Fruit fly (Drosophila melanogaster) whole organism, embryonic: Measurements from ENCODE around the gene CG16865.

Experiments used
- CG10431 ChIP-seq: fragments of 200-800 bp; sonication (Bioruptor generic); optimal IDR thresholded peaks from 3 replicates; lab custom pipeline; 2018; ENCODE audit warnings: missing biosample characterization, mild to moderate bottlenecking, missing genetic modification characterization
- CG12391 ChIP-seq: fragments of 200-800 bp; sonication (Bioruptor generic); optimal IDR thresholded peaks from 3 replicates; lab custom pipeline; 2018; ENCODE audit warnings: missing biosample characterization, mild to moderate bottlenecking, missing genetic modification characterization, moderate library complexity
- CG15011 ChIP-seq: fragments of 200-800 bp; sonication (Bioruptor generic); optimal IDR thresholded peaks from 3 replicates; lab custom pipeline; 2018; ENCODE audit warnings: missing biosample characterization, mild to moderate bottlenecking, missing genetic modification characterization
- CG15601 ChIP-seq: fragments of 200-800 bp; sonication (Bioruptor generic); optimal IDR thresholded peaks from 3 replicates; lab custom pipeline; 2019; ENCODE audit warnings: missing biosample characterization, mild to moderate bottlenecking, missing genetic modification characterization, moderate library complexity
- CG17612 ChIP-seq: fragments of 200-800 bp; sonication (Bioruptor generic); IDR thresholded peaks from 2 replicates; pipeline ENCODE4 v1.3.6; 2022; ENCODE audit warnings: missing biosample characterization, missing genetic modification characterization
- CG1832 ChIP-seq: fragments of 200-800 bp; sonication (Bioruptor generic); optimal IDR thresholded peaks from 2 replicates; lab custom pipeline; 2017; ENCODE audit warnings: missing biosample characterization, mild to moderate bottlenecking, missing genetic modification characterization, inconsistent platforms
- CG2120 ChIP-seq: fragments of 200-800 bp; sonication (Bioruptor generic); optimal IDR thresholded peaks from 3 replicates; lab custom pipeline; 2016; ENCODE audit warnings: missing biosample characterization, missing genetic modification characterization
- CG32532 ChIP-seq: fragments of 200-800 bp; sonication (Bioruptor generic); IDR thresholded peaks from 2 replicates; pipeline ENCODE4 v1.3.6; 2022; ENCODE audit warnings: missing biosample characterization, missing genetic modification characterization
- CG3281 ChIP-seq: fragments of 200-800 bp; sonication (Bioruptor generic); optimal IDR thresholded peaks from 3 replicates; lab custom pipeline; 2017; ENCODE audit warnings: missing biosample characterization, mild to moderate bottlenecking, missing genetic modification characterization
- CG6765 ChIP-seq: fragments of 200-800 bp; sonication (Bioruptor generic); optimal IDR thresholded peaks from 3 replicates; lab custom pipeline; 2017; ENCODE audit warnings: missing biosample characterization, mild to moderate bottlenecking, missing genetic modification characterization
- CG7271 ChIP-seq: fragments of 200-800 bp; sonication (Bioruptor generic); optimal IDR thresholded peaks from 2 replicates; lab custom pipeline; 2018; ENCODE audit warnings: missing biosample characterization, mild to moderate bottlenecking, missing genetic modification characterization, moderate library complexity
- CG7839 ChIP-seq: fragments of 200-800 bp; sonication (Bioruptor generic); optimal IDR thresholded peaks from 3 replicates; lab custom pipeline; 2018; ENCODE audit warnings: missing biosample characterization, mild to moderate bottlenecking, missing genetic modification characterization, moderate library complexity
- CG7987 ChIP-seq: fragments of 200-800 bp; sonication (Bioruptor generic); optimal IDR thresholded peaks from 2 replicates; lab custom pipeline; 2018; ENCODE audit warnings: missing biosample characterization, mild to moderate bottlenecking, missing genetic modification characterization, moderate library complexity
- CG9215 ChIP-seq: fragments of 200-800 bp; sonication (Bioruptor generic); IDR thresholded peaks from 2 replicates; pipeline ENCODE4 v1.3.6; 2022; ENCODE audit warnings: missing biosample characterization, missing genetic modification characterization
- D ChIP-seq, 2 experiments: fragments of 200-800 bp in 1 of 2; fragments of >200 bp in 1 of 2; sonication (Bioruptor generic) in 1 of 2; optimal IDR thresholded peaks; 2 replicates in 1 of 2; 3 replicates in 1 of 2; lab custom pipeline; 2017; ENCODE audit warnings: mild to moderate bottlenecking in 1 of 2, missing biosample characterization in 1 of 2, missing genetic modification characterization in 1 of 2, missing genetic modification reagents in 1 of 2
- Deaf1 ChIP-seq: fragments of 200-800 bp; optimal IDR thresholded peaks from 3 replicates; lab custom pipeline; 2019; ENCODE audit warnings: missing biosample characterization, mild to moderate bottlenecking, missing genetic modification characterization, moderate library complexity
- Elba2 ChIP-seq: fragments of 200-800 bp; sonication (Bioruptor generic); optimal IDR thresholded peaks from 3 replicates; lab custom pipeline; 2016; ENCODE audit warnings: missing biosample characterization, missing genetic modification characterization
- Ets97D ChIP-seq: fragments of 200-800 bp; sonication (Bioruptor generic); optimal IDR thresholded peaks from 3 replicates; lab custom pipeline; 2016; ENCODE audit warnings: missing biosample characterization, missing genetic modification characterization
- Fer3 ChIP-seq: fragments of 200-800 bp; sonication (Bioruptor generic); optimal IDR thresholded peaks from 2 replicates; lab custom pipeline; 2018; ENCODE audit warnings: missing biosample characterization, mild to moderate bottlenecking, missing genetic modification characterization, moderate library complexity
- Hmr ChIP-seq: fragments of 200-800 bp; sonication (Bioruptor generic); optimal IDR thresholded peaks from 3 replicates; lab custom pipeline; 2017; ENCODE audit warnings: mild to moderate bottlenecking, missing biosample characterization, missing genetic modification reagents, missing genetic modification characterization
- Hr39 ChIP-seq: fragments of >200 bp; optimal IDR thresholded peaks from 2 replicates; lab custom pipeline; 2017
- Hr51 ChIP-seq, 2 experiments: fragments of 200-800 bp; sonication (Bioruptor generic); optimal IDR thresholded peaks; 2 replicates in 1 of 2; 3 replicates in 1 of 2; lab custom pipeline; 2016 to 2018; ENCODE audit warnings: missing biosample characterization in 2 of 2, missing genetic modification characterization in 2 of 2, mild to moderate bottlenecking in 1 of 2, moderate library complexity in 1 of 2
- Med ChIP-seq: fragments of 200-800 bp; sonication (Bioruptor generic); peaks from one replicate; lab custom pipeline; 2016; ENCODE audit warnings: missing biosample characterization, missing genetic modification characterization, mild to moderate bottlenecking, inconsistent platforms, moderate library complexity
- Rx ChIP-seq: fragments of 200-800 bp; sonication (Bioruptor generic); IDR thresholded peaks from 2 replicates; pipeline ENCODE4 v1.3.6; 2022; ENCODE audit warnings: missing biosample characterization, missing genetic modification characterization
- Sin3A ChIP-seq: fragments of >200 bp; optimal IDR thresholded peaks from 2 replicates; lab custom pipeline; 2018
- Trl ChIP-seq, 3 experiments: fragments of >200 bp in 2 of 3; fragments of 200-800 bp in 1 of 3; sonication (Bioruptor generic) in 1 of 3; optimal IDR thresholded peaks; 2 replicates in 1 of 3; 3 replicates in 2 of 3; lab custom pipeline; 2016 to 2017; ENCODE audit warnings: missing biosample characterization in 1 of 3, missing genetic modification characterization in 1 of 3
- ase ChIP-seq: fragments of 200-800 bp; sonication (Bioruptor generic); IDR thresholded peaks from 3 replicates; pipeline ENCODE4 v1.3.6; 2022; ENCODE audit warnings: missing biosample characterization, missing genetic modification characterization
- ato ChIP-seq: fragments of 200-800 bp; sonication (Bioruptor generic); IDR thresholded peaks from 2 replicates; pipeline ENCODE4 v1.3.6; 2022; ENCODE audit warnings: missing biosample characterization, missing genetic modification characterization; ENCODE audit not compliant: partially characterized antibody
- cas ChIP-seq: fragments of 200-800 bp; sonication (Bioruptor generic); IDR thresholded peaks from 2 replicates; pipeline ENCODE4 v1.3.6; 2022; ENCODE audit warnings: missing biosample characterization, missing genetic modification characterization
- corto ChIP-seq: fragments of 200-800 bp; sonication (Bioruptor generic); optimal IDR thresholded peaks from 2 replicates; lab custom pipeline; 2016; ENCODE audit warnings: missing biosample characterization, mild to moderate bottlenecking, missing genetic modification characterization, moderate library complexity
- cwo ChIP-seq: fragments of 200-800 bp; sonication (Bioruptor generic); optimal IDR thresholded peaks from 3 replicates; lab custom pipeline; 2017; ENCODE audit warnings: missing biosample characterization, missing genetic modification characterization, mild to moderate bottlenecking, moderate library complexity, missing genetic modification reagents
- danr ChIP-seq: fragments of 200-800 bp; sonication (Bioruptor generic); IDR thresholded peaks from 2 replicates; pipeline ENCODE4 v1.3.6; 2022; ENCODE audit warnings: missing biosample characterization, missing genetic modification characterization
- exex ChIP-seq: fragments of 200-800 bp; sonication (Bioruptor generic); optimal IDR thresholded peaks from 4 replicates; lab custom pipeline; 2018; ENCODE audit warnings: missing biosample characterization, mild to moderate bottlenecking, missing genetic modification characterization, moderate library complexity
- eyg ChIP-seq: fragments of 200-800 bp; sonication (Bioruptor generic); optimal IDR thresholded peaks from 3 replicates; lab custom pipeline; 2016; ENCODE audit warnings: missing biosample characterization, missing genetic modification characterization
- fd64A ChIP-seq: fragments of 200-800 bp; sonication (Bioruptor generic); optimal IDR thresholded peaks from 3 replicates; lab custom pipeline; 2018; ENCODE audit warnings: missing biosample characterization, mild to moderate bottlenecking, missing genetic modification characterization
- gem ChIP-seq: fragments of 200-800 bp; sonication (Bioruptor generic); optimal IDR thresholded peaks from 2 replicates; lab custom pipeline; 2019; ENCODE audit warnings: missing biosample characterization, mild to moderate bottlenecking, missing genetic modification characterization, moderate library complexity
- grn ChIP-seq: fragments of 200-800 bp; sonication (Bioruptor generic); optimal IDR thresholded peaks from 3 replicates; lab custom pipeline; 2017; ENCODE audit warnings: missing biosample characterization, missing genetic modification characterization
- ken ChIP-seq: fragments of 200-800 bp; sonication (Bioruptor generic); IDR thresholded peaks from 3 replicates; pipeline ENCODE4 v1.3.6; 2022; ENCODE audit warnings: missing biosample characterization, missing genetic modification characterization
- lab ChIP-seq: fragments of 200-800 bp; sonication (Bioruptor generic); optimal IDR thresholded peaks from 3 replicates; lab custom pipeline; 2017; ENCODE audit warnings: missing biosample characterization, missing genetic modification characterization, mild to moderate bottlenecking, moderate library complexity, missing genetic modification reagents
- lbe ChIP-seq: fragments of 200-800 bp; sonication (Bioruptor generic); optimal IDR thresholded peaks from 2 replicates; lab custom pipeline; 2016; ENCODE audit warnings: missing biosample characterization, mild to moderate bottlenecking, missing genetic modification characterization
- pan ChIP-seq, 4 experiments: fragments of >200 bp in 3 of 4; fragments of 200-800 bp in 1 of 4; sonication (Bioruptor generic) in 1 of 4; optimal IDR thresholded peaks in 3 of 4; IDR thresholded peaks in 1 of 4; 2 replicates each; pipeline versions ENCODE4 v1.3.6 to Lab custom; 2017 to 2022; ENCODE audit warnings: missing biosample characterization in 2 of 4, missing genetic modification characterization in 2 of 4, mixed read lengths in 1 of 4
- pum ChIP-seq: fragments of 200-800 bp; sonication (Bioruptor generic); optimal IDR thresholded peaks from 2 replicates; lab custom pipeline; 2016; ENCODE audit warnings: missing biosample characterization, missing genetic modification characterization
- sens ChIP-seq: fragments of 200-800 bp; sonication (Bioruptor generic); peaks from one replicate; lab custom pipeline; 2016; ENCODE audit warnings: missing biosample characterization, missing genetic modification characterization
- sug ChIP-seq: fragments of 200-800 bp; optimal IDR thresholded peaks from 2 replicates; lab custom pipeline; 2019; ENCODE audit warnings: missing biosample characterization, mild to moderate bottlenecking, missing genetic modification characterization, moderate library complexity
- tup ChIP-seq: fragments of 200-800 bp; sonication (Bioruptor generic); optimal IDR thresholded peaks from 2 replicates; lab custom pipeline; 2016; ENCODE audit warnings: missing biosample characterization, mild to moderate bottlenecking, missing genetic modification characterization, moderate library complexity
- zen ChIP-seq: fragments of 200-800 bp; sonication (Bioruptor generic); optimal IDR thresholded peaks from 3 replicates; lab custom pipeline; 2018; ENCODE audit warnings: missing biosample characterization, mild to moderate bottlenecking, missing genetic modification characterization, moderate library complexity

Gene CG16865

DNA sequence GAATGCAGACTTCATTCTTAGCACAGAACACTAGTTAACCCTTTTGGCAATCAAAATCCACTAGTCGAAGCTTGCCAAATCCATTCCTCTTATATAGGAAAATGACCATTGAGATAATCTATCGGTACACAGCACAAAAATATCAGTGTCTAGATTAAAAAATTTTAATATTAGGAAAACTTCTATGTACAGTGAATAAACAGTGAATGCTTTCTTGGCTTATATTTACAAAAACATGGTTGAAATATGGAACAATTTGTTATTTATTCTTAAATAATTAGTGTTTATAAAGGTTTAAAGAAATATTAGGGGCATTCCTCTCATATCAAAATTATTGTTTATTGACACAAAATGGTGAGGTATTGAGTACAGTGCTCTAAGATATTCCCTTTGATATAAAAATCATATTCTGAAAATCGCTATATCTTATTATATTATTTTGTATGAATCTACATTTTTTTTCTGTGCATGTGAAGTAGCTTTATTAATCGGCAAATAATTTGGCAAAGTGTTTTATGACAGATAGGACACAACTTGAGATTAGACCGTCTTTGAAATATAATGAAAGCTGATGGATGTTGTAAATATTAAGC is 32.5 kb downstream of the CG16865 start, which contains the start of gene CG33306 (continued):
- TF ChIP-seq CG12391 (tag; lab: Kevin White, UChicago) (peak; percentile 24), Fer3 (tag; lab: Kevin White, UChicago) (peak; percentile 21), Hr39 (lab: Kevin White, UChicago) (no peak), CG10431 (GFP tag; lab: Kevin White, UChicago) (no peak), cwo (GFP tag; lab: Kevin White, UChicago) (peak; percentile 3), CG3281 (GFP tag; lab: Kevin White, UChicago) (peak; percentile 31), CG7987 (GFP tag; lab: Kevin White, UChicago) (no peak), lbe (GFP tag; lab: Kevin White, UChicago) (no peak), Elba2 (no peak), tup (GFP tag; lab: Kevin White, UChicago) (no peak), exex (tag; lab: Kevin White, UChicago) (peak; percentile 96), Hr51 (GFP tag; optimal IDR thresholded peaks at IDR 0.05; lab: Kevin White, UChicago) (peak in 1 of 2 experiments; percentile 1), Hmr (GFP tag; lab: Kevin White, UChicago) (peak; percentile 20), CG2120 (GFP tag; lab: Kevin White, UChicago) (peak; percentile 25), gem (tag; lab: Kevin White, UChicago) (peak; percentile 54), CG7839 (tag; lab: Kevin White, UChicago) (peak; percentile 23), eyg (GFP tag; lab: Kevin White, UChicago) (no peak), lab (GFP tag; lab: Kevin White, UChicago) (peak; percentile 22)

DNA sequence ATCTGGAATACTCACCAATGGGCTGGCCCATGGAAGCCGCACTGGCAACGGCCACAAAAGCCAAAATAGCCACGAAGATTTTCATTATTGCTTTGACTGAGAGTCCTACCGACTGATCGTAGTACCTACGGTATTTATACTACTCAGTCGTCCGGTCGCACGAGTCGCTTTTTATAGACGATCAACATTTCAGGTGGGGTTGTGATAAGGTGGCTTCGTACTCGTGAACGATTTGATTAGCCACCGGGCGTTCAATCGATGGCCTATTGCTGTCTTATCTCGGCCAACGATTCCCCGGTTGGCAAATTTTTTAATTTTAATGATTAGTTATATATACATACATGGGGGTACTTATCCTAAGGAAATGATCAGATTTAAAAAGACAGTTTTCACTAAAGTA is 33.9 kb downstream of the CG16865 start, which contains the start of gene CG8997:
TSS of gene CG8997 (minus strand) at position 148 of the 400 bp plus-strand sequence.
- TF ChIP-seq sug = peak; percentile 92
- TF ChIP-seq Med (GFP tag; lab: Kevin White, UChicago) = peak; percentile 37
- TF ChIP-seq danr (GFP tag; lab: Robert Waterston, UW) = no peak
- no peak for TF ChIP-seq sens (GFP tag; lab: Kevin White, UChicago)
- peak; percentile 87 for TF ChIP-seq exex (tag; lab: Kevin White, UChicago)
- TF ChIP-seq Ets97D = no peak
- TF ChIP-seq Deaf1 (tag; lab: Kevin White, UChicago) = peak; percentile 58
- TF ChIP-seq CG15601 (tag; lab: Kevin White, UChicago) = no peak
- no peak for TF ChIP-seq CG17612 (GFP tag; lab: Robert Waterston, UW)
- TF ChIP-seq cwo (GFP tag; lab: Kevin White, UChicago) = peak; percentile 51
- no peak for TF ChIP-seq pum (GFP tag; lab: Kevin White, UChicago)
- TF ChIP-seq CG6765 (GFP tag; lab: Kevin White, UChicago) = no peak
- peak; percentile 5 for TF ChIP-seq lbe (GFP tag; lab: Kevin White, UChicago)
- TF ChIP-seq zen (tag; lab: Kevin White, UChicago) = no peak
- no peak for TF ChIP-seq ken (GFP tag; lab: Robert Waterston, UW)
- TF ChIP-seq pan (optimal IDR thresholded peaks at IDR 0.05; lab: Kevin White, UChicago) = no peak
- TF ChIP-seq pan (GFP tag; optimal IDR thresholded peaks at IDR 0.05 in 1 of 2, IDR thresholded peaks at IDR 0.05 in 1 of 2) = peak in 1 of 2 experiments; percentile 24
- no peak for TF ChIP-seq CG3281 (GFP tag; lab: Kevin White, UChicago)
- TF ChIP-seq grn = peak; percentile 25
- TF ChIP-seq cas (GFP tag; lab: Robert Waterston, UW) = no peak
- no peak for TF ChIP-seq CG9215
- TF ChIP-seq CG7271 (tag; lab: Kevin White, UChicago) = no peak
- no peak for TF ChIP-seq Sin3A (lab: Kevin White, UChicago)
- TF ChIP-seq CG1832 (GFP tag; lab: Kevin White, UChicago) = no peak
- TF ChIP-seq corto (GFP tag; lab: Kevin White, UChicago) = peak; percentile 2
- TF ChIP-seq fd64A (GFP tag; lab: Kevin White, UChicago) = no peak
- TF ChIP-seq Trl (optimal IDR thresholded peaks at IDR 0.05; lab: Kevin White, UChicago) = no peak
- TF ChIP-seq Trl (GFP tag; optimal IDR thresholded peaks at IDR 0.05; lab: Kevin White, UChicago) = no peak
- TF ChIP-seq ato = no peak
- no peak for TF ChIP-seq Rx
- 0 out of 3 replicates have a peak, but pooled peaks have one; percentile 19 for TF ChIP-seq ase (GFP tag; lab: Robert Waterston, UW)
- TF ChIP-seq D (optimal IDR thresholded peaks at IDR 0.05; lab: Kevin White, UChicago) = no peak
- TF ChIP-seq D (GFP tag; optimal IDR thresholded peaks at IDR 0.05; lab: Kevin White, UChicago) = no peak
- no peak for TF ChIP-seq CG15011 (GFP tag; lab: Kevin White, UChicago)
- TF ChIP-seq CG32532 (GFP tag; lab: Robert Waterston, UW) = peak; percentile 30; the same call in 1 of the 2 replicates
